Worm (Caenorhabditis elegans): ENCODE data around the gene noah-2.

noah-2 gene

ce11 chrIV:14066403-14066802, 24.7 kb upstream of the noah-2 start:
- TF ChIP-seq cebp-2 (GFP tag; IDR thresholded peaks at IDR 0.05), result 0 out of 2 replicates have a peak, but pooled peaks have one; percentile 50
- no peak for TF ChIP-seq pha-4 (tag; optimal IDR thresholded peaks at IDR 0.05)
- TF ChIP-seq egrh-3 (GFP tag; IDR thresholded peaks at IDR 0.05), result no peak

- no peak for TF ChIP-seq nhr-80 (tag; optimal IDR thresholded peaks at IDR 0.05)
- TF ChIP-seq F33H1.4 (GFP tag; IDR thresholded peaks at IDR 0.05), result no peak
- no peak for TF ChIP-seq ceh-91 (GFP tag; IDR thresholded peaks at IDR 0.05)
- TF ChIP-seq dpl-1 (GFP tag; optimal IDR thresholded peaks at IDR 0.05), result no peak
- no peak for TF ChIP-seq fkh-3 (tag; optimal IDR thresholded peaks at IDR 0.05)
- TF ChIP-seq ceh-40 (GFP tag; IDR thresholded peaks at IDR 0.05), result no peak
- TF ChIP-seq cebp-2 (GFP tag; IDR thresholded peaks at IDR 0.05), result no peak
- no peak for TF ChIP-seq attf-5 (GFP tag; optimal IDR thresholded peaks at IDR 0.05)
- TF ChIP-seq akir-1 (GFP tag; optimal IDR thresholded peaks at IDR 0.05), result no peak
- TF ChIP-seq bed-2 (GFP tag; IDR thresholded peaks at IDR 0.05), result no peak
- TF ChIP-seq ztf-28 (GFP tag; IDR thresholded peaks at IDR 0.05), result no peak
- TF ChIP-seq F39B2.1 (GFP tag; IDR thresholded peaks at IDR 0.05), result no peak
- TF ChIP-seq nhr-27 (tag; optimal IDR thresholded peaks at IDR 0.05), result no peak
- TF ChIP-seq F23B12.7 (tag; optimal IDR thresholded peaks at IDR 0.05; ENCODE audit: insufficient read depth), result no peak
- TF ChIP-seq hmg-1.2 (GFP tag; IDR thresholded peaks at IDR 0.05), result no peak
Measured at ce11 chrIV:14069760-14070159, 21.3 kb upstream of the noah-2 start, which contains the start of gene lst-4. Gene lst-4 (minus strand): TSS chrIV:14069860.

ce11 chrIV:14070185-14070991, 20.7 kb upstream of the noah-2 start:
- TF ChIP-seq F57A8.1 (GFP tag; optimal IDR thresholded peaks at IDR 0.05) (no peak), ceh-27 (GFP tag; optimal IDR thresholded peaks at IDR 0.05) (no peak), attf-6 (GFP tag; IDR thresholded peaks at IDR 0.05) (peak; percentile 87), lsl-1 (GFP tag; optimal IDR thresholded peaks at IDR 0.05) (peak; percentile 6), snpc-1.3 (tag; optimal IDR thresholded peaks at IDR 0.05; ENCODE audit: insufficient read depth) (peak; percentile 70), snpc-4 (GFP tag; optimal IDR thresholded peaks at IDR 0.05) (peak; percentile 57), snpc-4 (tag; optimal IDR thresholded peaks at IDR 0.05) (peak in 3 of 4 experiments; percentile 70 to 88 (median 85)), pha-4 (tag; optimal IDR thresholded peaks at IDR 0.05) (no peak), Y56A3A.18 (GFP tag; IDR thresholded peaks at IDR 0.05) (no peak), ceh-79 (tag; optimal IDR thresholded peaks at IDR 0.05) (no peak), nhr-90 (tag; optimal IDR thresholded peaks at IDR 0.05) (no peak), ets-4 (GFP tag; optimal IDR thresholded peaks at IDR 0.05) (no peak), tlf-1 (GFP tag; optimal IDR thresholded peaks at IDR 0.05) (no peak), ztf-26 (tag; optimal IDR thresholded peaks at IDR 0.05) (no peak), lin-26 (GFP tag; IDR thresholded peaks at IDR 0.05) (no peak), hmg-1.2 (GFP tag; IDR thresholded peaks at IDR 0.05) (no peak), atf-7 (tag; optimal IDR thresholded peaks at IDR 0.05) (no peak), T07F8.4 (tag; optimal IDR thresholded peaks at IDR 0.05) (no peak), hlh-26 (GFP tag; conservative IDR thresholded peaks at IDR 0.05) (no peak), nhr-179 (tag; optimal IDR thresholded peaks at IDR 0.05) (no peak), hrde-1 (tag; optimal IDR thresholded peaks at IDR 0.05; ENCODE audit: borderline replicate concordance) (no peak), snpc-1.1 (tag; optimal IDR thresholded peaks at IDR 0.05; ENCODE audit: insufficient read depth) (no peak), akir-1 (GFP tag; optimal IDR thresholded peaks at IDR 0.05) (no peak), ccch-3 (GFP tag; optimal IDR thresholded peaks at IDR 0.05) (no peak), madf-3 (GFP tag; IDR thresholded peaks at IDR 0.05) (no peak), egrh-3 (GFP tag; IDR thresholded peaks at IDR 0.05) (no peak), sptf-2 (GFP tag; optimal IDR thresholded peaks at IDR 0.05) (no peak), tbp1 (GFP tag; optimal IDR thresholded peaks at IDR 0.05) (no peak), efl-1 (GFP tag; optimal IDR thresholded peaks at IDR 0.05) (peak; percentile 66), K12H6.12 (tag; optimal IDR thresholded peaks at IDR 0.05) (no peak), attf-3 (GFP tag; conservative IDR thresholded peaks at IDR 0.05) (no peak)

Measured in whole organism, young adult.